Fruit fly (Drosophila melanogaster) whole organism, wandering third instar larva: ENCODE data around the gene CG8641.

Experiments
- GATAd ChIP-seq: sonication (Bioruptor generic); optimal IDR thresholded peaks from 2 replicates; lab custom pipeline; 2016; ENCODE audit warnings: missing biosample characterization, missing genetic modification characterization
- fru ChIP-seq: fragments of 200-800 bp; sonication (Bioruptor generic); optimal IDR thresholded peaks from 3 replicates; lab custom pipeline; 2016; ENCODE audit warnings: missing biosample characterization, mild to moderate bottlenecking, missing genetic modification characterization
- jim ChIP-seq: fragments of 175-275, 200-325 bp; sonication (Bioruptor generic); optimal IDR thresholded peaks from 2 replicates; lab custom pipeline; 2016; ENCODE audit warnings: missing biosample characterization, mild to moderate bottlenecking, missing genetic modification characterization
- tai ChIP-seq: sonication (Bioruptor generic); optimal IDR thresholded peaks from 2 replicates; lab custom pipeline; 2016; ENCODE audit warnings: missing biosample characterization, missing genetic modification characterization
- usp ChIP-seq: fragments of >200 bp; optimal IDR thresholded peaks from 2 replicates; lab custom pipeline; 2017; ENCODE audit warnings: missing biosample characterization, missing genetic modification characterization

DNA sequence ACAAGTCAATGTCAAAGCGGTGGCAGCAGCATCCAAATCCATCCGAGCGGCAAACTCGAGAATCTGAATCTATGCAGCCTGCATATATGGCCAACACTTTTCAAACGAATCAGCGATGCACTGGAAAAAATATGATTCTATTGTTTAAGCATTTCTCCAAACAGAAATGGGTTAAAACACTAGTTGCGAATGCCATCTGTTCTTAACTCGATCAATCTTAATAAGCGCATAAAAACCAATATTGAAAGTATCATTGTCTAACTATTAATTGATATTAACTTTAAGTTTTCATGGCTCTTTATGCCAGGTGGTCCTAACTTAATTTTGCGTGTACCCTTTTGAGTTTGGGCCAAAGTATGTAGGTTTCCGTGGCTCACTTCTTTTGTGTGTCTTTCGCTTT, 28.4 kb upstream of the CG8641 start:
- no peak for TF ChIP-seq jim (GFP tag; lab: Kevin White, UChicago)
- no peak for TF ChIP-seq tai (GFP tag; lab: Kevin White, UChicago)
- no peak for TF ChIP-seq fru
- TF ChIP-seq GATAd, result no peak
- TF ChIP-seq usp, result no peak
